Worm (Caenorhabditis elegans) whole organism, dauer: Measurements from ENCODE around the gene W02G9.4.

Experiments used
- unc-62 ChIP-seq: sonication (generic microtip); optimal IDR thresholded peaks from 2 replicates; lab custom pipeline; 2017; ENCODE audit warnings: missing biosample characterization, missing genetic modification reagents, missing genetic modification characterization

The W02G9.4 gene

ce11 chrV:2713532-2713931 is 46.8 kb downstream of the W02G9.4 start, which contains the start of gene srt-28:
TSS of gene srt-28 (minus strand) at chrV:2713632.
- no peak for TF ChIP-seq unc-62 (GFP tag; lab: Kevin White, UChicago)

- TF ChIP-seq unc-62 (GFP tag; lab: Kevin White, UChicago) = no peak
Measured at ce11 chrV:2716933-2717332, 50.2 kb downstream of the W02G9.4 start.

- TF ChIP-seq unc-62 (GFP tag; lab: Kevin White, UChicago) = no peak
Measured at ce11 chrV:2718688-2719185, 52.0 kb downstream of the W02G9.4 start, which contains the start of gene srt-29. TSS of gene srt-29 (minus strand) at chrV:2719135.
